Worm (Caenorhabditis elegans): ENCODE results near the gene F11D11.22.

Gene F11D11.22

DNA sequence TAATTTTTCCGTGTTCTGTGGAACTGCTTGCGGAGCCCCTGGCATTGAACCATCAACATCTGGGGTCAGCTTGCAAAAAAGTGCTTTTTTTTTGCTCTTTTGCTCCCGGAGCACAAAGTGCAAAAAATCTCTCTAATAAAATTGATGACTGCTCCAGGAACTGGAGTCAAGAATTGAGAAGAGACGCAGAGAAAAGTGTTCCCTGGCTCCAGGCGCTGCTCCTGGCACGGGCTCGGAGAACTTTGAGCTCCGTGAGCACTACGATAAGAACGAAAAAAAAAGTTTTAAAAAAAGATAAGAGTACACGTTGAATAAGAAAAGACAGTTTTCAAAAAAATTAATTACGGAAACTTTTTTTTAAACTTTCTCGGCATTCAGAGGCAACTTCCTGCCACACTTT, 20.6 kb downstream of the F11D11.22 start:
- TF ChIP-seq ahr-1 (tag; optimal IDR thresholded peaks at IDR 0.05) (no peak), unc-42 (tag; optimal IDR thresholded peaks at IDR 0.05) (no peak), dve-1 (tag; optimal IDR thresholded peaks at IDR 0.05) (no peak), T23F11.4 (GFP tag; optimal IDR thresholded peaks at IDR 0.05) (no peak), ceh-9 (tag; optimal IDR thresholded peaks at IDR 0.05) (no peak), hlh-8 (tag; optimal IDR thresholded peaks at IDR 0.05) (no peak), C38D4.7 (GFP tag; optimal IDR thresholded peaks at IDR 0.05) (no peak), ama-1 (optimal IDR thresholded peaks at IDR 0.05) (no peak), ceh-24 (tag; optimal IDR thresholded peaks at IDR 0.05) (no peak)

ce11 chrV:18783474-18783873, 21.3 kb downstream of the F11D11.22 start, which contains the start of gene Y17D7B.10:
Gene Y17D7B.10, plus strand, starts transcription at chrV:18783716.
- TF ChIP-seq K02D7.2 (tag; optimal IDR thresholded peaks at IDR 0.05) = no peak
- no peak for TF ChIP-seq gmeb-2 (tag; optimal IDR thresholded peaks at IDR 0.05)
- no peak for TF ChIP-seq dve-1 (tag; optimal IDR thresholded peaks at IDR 0.05)
- no peak for TF ChIP-seq tbx-2 (tag; optimal IDR thresholded peaks at IDR 0.05)
- no peak for TF ChIP-seq ttx-3 (tag; optimal IDR thresholded peaks at IDR 0.05)
- TF ChIP-seq ceh-19 (GFP tag; optimal IDR thresholded peaks at IDR 0.05) = no peak
- TF ChIP-seq unc-55 (GFP tag; optimal IDR thresholded peaks at IDR 0.05) = no peak
- no peak for TF ChIP-seq sox-4 (tag; optimal IDR thresholded peaks at IDR 0.05)
- TF ChIP-seq pros-1 (tag; optimal IDR thresholded peaks at IDR 0.05) = no peak

DNA sequence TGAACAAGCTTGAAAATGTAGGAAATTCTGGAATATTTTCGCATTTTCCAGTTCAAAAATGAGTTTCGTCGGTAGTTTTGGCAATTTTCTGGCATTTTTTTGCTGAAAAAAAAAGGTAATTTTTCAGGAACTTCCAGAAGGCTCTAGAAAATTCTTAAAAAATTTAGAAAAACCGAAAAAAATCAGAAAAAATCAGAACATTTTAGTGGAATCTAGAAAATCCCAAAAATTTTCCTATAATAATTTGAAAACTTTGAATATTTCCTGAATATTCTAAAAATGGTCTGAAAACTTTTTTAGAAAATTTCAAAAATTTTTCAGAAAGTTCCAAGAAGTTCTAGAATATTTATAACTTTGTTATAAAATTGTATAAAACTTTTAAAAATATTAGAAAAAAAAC, 24.6 kb downstream of the F11D11.22 start, which contains the start of gene Y17D7B.3:
Gene Y17D7B.3 (minus strand): TSS at position 101 of the 400 bp plus-strand sequence.
- no peak for TF ChIP-seq ceh-31 (tag; optimal IDR thresholded peaks at IDR 0.05)
- no peak for TF ChIP-seq hlh-8 (tag; optimal IDR thresholded peaks at IDR 0.05)
- TF ChIP-seq pros-1 (tag; optimal IDR thresholded peaks at IDR 0.05) = no peak
- TF ChIP-seq unc-86 (tag; optimal IDR thresholded peaks at IDR 0.05) = no peak
- no peak for TF ChIP-seq unc-55 (GFP tag; optimal IDR thresholded peaks at IDR 0.05)
- no peak for TF ChIP-seq ceh-30 (tag; optimal IDR thresholded peaks at IDR 0.05)
- TF ChIP-seq nfya-1 (tag; optimal IDR thresholded peaks at IDR 0.05) = no peak
- TF ChIP-seq pha-4 (tag; optimal IDR thresholded peaks at IDR 0.05) = no peak
- no peak for TF ChIP-seq fkh-6 (tag; optimal IDR thresholded peaks at IDR 0.05)
- TF ChIP-seq ttx-3 (tag; optimal IDR thresholded peaks at IDR 0.05) = no peak
- TF ChIP-seq ref-2 (tag; optimal IDR thresholded peaks at IDR 0.05) = no peak
- TF ChIP-seq ama-1 (optimal IDR thresholded peaks at IDR 0.05) = no peak
- TF ChIP-seq F13H6.1 (tag; optimal IDR thresholded peaks at IDR 0.05) = no peak
- no peak for TF ChIP-seq elt-2 (tag; optimal IDR thresholded peaks at IDR 0.05)
- no peak for TF ChIP-seq ceh-18 (tag; optimal IDR thresholded peaks at IDR 0.05)
- TF ChIP-seq C08G9.2 (tag; optimal IDR thresholded peaks at IDR 0.05) = no peak
- no peak for TF ChIP-seq sox-2 (GFP tag; IDR thresholded peaks at IDR 0.05)

- TF ChIP-seq dmd-4 (tag; optimal IDR thresholded peaks at IDR 0.05; ENCODE audit: borderline replicate concordance) = no peak
- TF ChIP-seq ceh-24 (tag; optimal IDR thresholded peaks at IDR 0.05) = no peak
- no peak for TF ChIP-seq che-1 (tag; optimal IDR thresholded peaks at IDR 0.05)
- TF ChIP-seq pros-1 (tag; optimal IDR thresholded peaks at IDR 0.05) = no peak
- no peak for TF ChIP-seq nhr-11 (tag; optimal IDR thresholded peaks at IDR 0.05)
- TF ChIP-seq unc-55 (GFP tag; optimal IDR thresholded peaks at IDR 0.05) = no peak
- no peak for TF ChIP-seq ceh-30 (tag; optimal IDR thresholded peaks at IDR 0.05)
- TF ChIP-seq tbx-2 (tag; optimal IDR thresholded peaks at IDR 0.05) = no peak
- no peak for TF ChIP-seq ztf-16 (tag; optimal IDR thresholded peaks at IDR 0.05)
- TF ChIP-seq pag-3 (tag; optimal IDR thresholded peaks at IDR 0.05; ENCODE audit: borderline replicate concordance) = no peak
- no peak for TF ChIP-seq ets-4 (tag; optimal IDR thresholded peaks at IDR 0.05)
- no peak for TF ChIP-seq odd-2 (tag; optimal IDR thresholded peaks at IDR 0.05)
- no peak for TF ChIP-seq fax-1 (tag; optimal IDR thresholded peaks at IDR 0.05)
- no peak for TF ChIP-seq ttx-3 (tag; optimal IDR thresholded peaks at IDR 0.05)
- no peak for TF ChIP-seq C38D4.7 (GFP tag; optimal IDR thresholded peaks at IDR 0.05)
- TF ChIP-seq pha-4 (tag; optimal IDR thresholded peaks at IDR 0.05) = no peak
- no peak for TF ChIP-seq ceh-48 (tag; optimal IDR thresholded peaks at IDR 0.05)
Measured at ce11 chrV:18787417-18787918, 25.3 kb downstream of the F11D11.22 start, which contains the start of gene Y17D7B.2. Gene Y17D7B.2, plus strand, starts transcription at chrV:18787739.

Data from whole organism, late embryonic.